Worm (Caenorhabditis elegans) whole organism, midembryonic: ENCODE measurements around the gene H10E21.1.

ENCODE experiments used
- T22C8.4 ChIP-seq: fragments of 200-800 bp; sonication (Bioruptor generic); IDR thresholded peaks from 2 replicates; pipeline ENCODE4 v1.3.6; 2022; ENCODE audit warnings: missing genetic modification characterization, missing compliant biosample characterization
- cog-1 ChIP-seq: sonication (generic microtip); optimal IDR thresholded peaks from 2 replicates; lab custom pipeline; 2016; ENCODE audit warnings: missing genetic modification characterization, missing compliant biosample characterization
- flt-1 ChIP-seq: fragments of 200-800 bp; sonication (Bioruptor generic); IDR thresholded peaks from 2 replicates; pipeline ENCODE4 v1.3.6; 2022; ENCODE audit warnings: missing genetic modification characterization, missing compliant biosample characterization
- klf-2 ChIP-seq: fragments of 200-800 bp; sonication (Bioruptor generic); conservative IDR thresholded peaks from 2 replicates; pipeline ENCODE4 v1.3.6; 2022; ENCODE audit warnings: missing genetic modification reagents, missing genetic modification characterization, missing compliant biosample characterization
- med-1 ChIP-seq: sonication (generic microtip); optimal IDR thresholded peaks from 2 replicates; lab custom pipeline; 2017; ENCODE audit warnings: missing genetic modification characterization, mild to moderate bottlenecking, missing compliant biosample characterization, antibody characterized with exemption, missing genetic modification reagents; ENCODE audit not compliant: insufficient read depth
- ref-1 ChIP-seq: fragments of 200-800 bp; sonication (Bioruptor generic); conservative IDR thresholded peaks from 2 replicates; pipeline ENCODE4 v1.3.6; 2022; ENCODE audit warnings: missing genetic modification reagents, missing genetic modification characterization, missing compliant biosample characterization
- tab-1 ChIP-seq: fragments of 200-800 bp; sonication (Bioruptor generic); IDR thresholded peaks from 2 replicates; pipeline ENCODE4 v1.3.6; 2022; ENCODE audit warnings: missing genetic modification characterization, missing compliant biosample characterization
- ztf-23 ChIP-seq: fragments of 200-800 bp; sonication (Bioruptor generic); IDR thresholded peaks from 2 replicates; pipeline ENCODE4 v1.3.6; 2022; ENCODE audit warnings: missing genetic modification reagents, missing genetic modification characterization, missing compliant biosample characterization
- ztf-29 ChIP-seq: fragments of 200-800 bp; sonication (Bioruptor generic); IDR thresholded peaks from 2 replicates; pipeline ENCODE4 v1.3.6; 2022; ENCODE audit warnings: missing genetic modification reagents, missing genetic modification characterization, missing compliant biosample characterization

Gene H10E21.1

DNA sequence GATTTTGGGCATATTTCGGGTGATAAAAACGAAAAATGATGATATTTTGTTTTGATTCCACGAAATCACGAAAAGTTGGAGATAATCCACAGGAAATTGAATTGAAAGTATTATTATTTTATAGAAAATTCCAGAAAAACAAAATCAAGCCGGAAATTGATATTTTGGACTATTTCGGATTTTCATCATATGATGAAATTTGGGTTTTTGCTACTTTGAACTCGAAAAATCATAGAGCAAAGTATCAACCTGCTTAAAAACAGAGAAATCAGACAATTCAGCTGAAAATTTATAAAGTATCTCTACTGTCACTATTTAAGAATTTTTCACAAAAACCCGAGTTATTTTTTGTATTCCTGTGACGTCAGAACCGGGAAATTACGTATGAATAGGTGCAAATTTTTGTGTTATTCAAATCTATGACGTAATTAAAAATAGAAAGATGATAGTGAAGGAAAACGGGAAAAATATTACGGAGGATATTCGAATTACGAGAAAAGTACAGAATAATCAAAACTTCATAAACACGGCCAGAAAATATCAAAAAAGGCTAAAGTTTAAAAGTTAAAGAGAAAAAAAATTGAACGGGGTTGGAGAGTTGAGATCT, 11.9 kb downstream of the H10E21.1 start:
- TF ChIP-seq ref-1 (GFP tag; lab: Robert Waterston, UW) (no peak), cog-1 (tag; lab: Kevin White, UChicago) (no peak), T22C8.4 (GFP tag; lab: Robert Waterston, UW) (no peak), ztf-29 (GFP tag; lab: Robert Waterston, UW) (no peak), flt-1 (GFP tag; lab: Robert Waterston, UW) (no peak), tab-1 (GFP tag; lab: Robert Waterston, UW) (no peak)

DNA sequence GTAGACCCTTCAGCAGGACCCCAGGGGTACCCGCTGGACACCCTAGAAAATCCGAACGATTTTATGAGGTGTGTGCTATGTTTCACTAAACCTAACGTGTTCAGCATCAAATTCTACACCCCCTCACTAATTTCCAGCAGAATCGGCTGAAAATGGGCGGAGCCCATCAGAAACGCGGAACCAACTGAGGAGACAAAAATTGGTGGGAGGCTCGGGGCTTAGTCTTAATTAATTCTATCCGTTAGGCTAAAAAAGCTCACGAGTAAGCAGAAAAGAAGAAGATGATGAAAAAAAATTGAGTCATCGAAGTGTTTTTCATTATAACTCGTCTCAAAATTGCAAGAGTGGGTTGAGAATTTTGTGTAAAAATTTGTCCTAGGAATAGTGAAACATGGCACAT, 13.3 kb downstream of the H10E21.1 start:
- TF ChIP-seq ztf-23 (no peak), T22C8.4 (GFP tag; lab: Robert Waterston, UW) (no peak), klf-2 (GFP tag; lab: Robert Waterston, UW) (no peak), ref-1 (GFP tag; lab: Robert Waterston, UW) (no peak), ztf-29 (GFP tag; lab: Robert Waterston, UW) (no peak), flt-1 (GFP tag; lab: Robert Waterston, UW) (no peak), tab-1 (GFP tag; lab: Robert Waterston, UW) (no peak), med-1 (no peak), cog-1 (tag; lab: Kevin White, UChicago) (no peak)

DNA sequence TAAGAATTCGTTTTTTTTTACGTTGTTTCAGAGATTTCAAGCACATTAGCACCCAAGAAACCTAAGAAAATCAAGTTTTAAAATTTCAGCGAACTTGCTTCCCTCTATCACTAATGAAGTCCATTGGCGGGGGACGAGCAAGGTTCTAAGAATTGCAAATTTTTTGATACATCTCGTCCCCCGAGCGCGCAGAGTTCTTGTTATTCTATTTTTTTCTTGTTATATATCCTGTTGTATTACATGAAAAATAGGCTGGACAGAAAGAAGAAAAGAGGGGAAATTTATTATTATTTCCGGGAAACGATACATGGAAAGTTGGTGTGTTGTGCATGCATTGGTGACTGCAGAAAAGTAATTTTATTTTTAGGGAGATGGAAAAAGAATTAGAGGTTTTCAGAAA, 14.1 kb downstream of the H10E21.1 start:
- TF ChIP-seq ref-1 (GFP tag; lab: Robert Waterston, UW): no peak
- no peak for TF ChIP-seq flt-1 (GFP tag; lab: Robert Waterston, UW)
- no peak for TF ChIP-seq tab-1 (GFP tag; lab: Robert Waterston, UW)

DNA sequence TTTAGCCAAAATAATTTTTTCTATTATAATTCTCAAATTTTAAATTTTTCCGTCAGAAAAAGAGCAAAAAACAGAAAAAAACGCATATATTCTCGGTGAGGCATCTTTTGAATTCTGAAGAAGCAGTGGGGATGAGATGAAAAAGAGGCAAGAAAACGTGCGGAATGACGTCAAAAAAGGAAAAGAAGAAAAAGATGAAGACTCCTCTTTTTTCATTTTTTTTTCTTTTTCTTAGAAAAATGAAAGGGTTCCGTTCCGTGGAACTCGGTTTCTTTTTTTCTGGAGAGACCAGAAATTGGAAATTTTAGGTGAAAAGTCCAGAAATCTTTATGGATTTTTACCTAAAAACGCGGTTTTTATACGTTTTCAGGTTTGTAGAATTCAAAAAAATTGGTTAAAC, 14.8 kb downstream of the H10E21.1 start:
- TF ChIP-seq med-1 (no peak), ztf-29 (GFP tag; lab: Robert Waterston, UW) (no peak), T22C8.4 (GFP tag; lab: Robert Waterston, UW) (no peak)

DNA sequence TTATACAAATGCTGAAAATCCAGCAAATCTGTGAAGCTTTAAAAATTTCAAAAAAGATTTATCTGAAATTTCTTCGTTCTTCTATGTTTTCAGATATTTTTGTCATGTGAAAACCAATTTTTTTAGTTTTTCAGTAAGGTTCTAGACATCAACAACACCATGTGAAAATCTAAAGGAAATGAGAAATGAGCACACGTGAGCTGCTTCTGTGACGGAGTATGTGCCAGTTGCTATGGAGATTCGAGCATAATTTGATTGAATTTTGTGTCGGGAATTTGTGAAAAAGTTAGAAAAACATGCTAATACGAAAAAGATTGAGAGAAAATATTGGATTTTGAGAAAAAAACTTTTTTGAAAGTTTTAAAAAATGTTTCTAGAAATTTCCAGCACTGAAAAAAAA, 16.0 kb downstream of the H10E21.1 start:
- no peak for TF ChIP-seq tab-1 (GFP tag; lab: Robert Waterston, UW)
- no peak for TF ChIP-seq klf-2 (GFP tag; lab: Robert Waterston, UW)
- TF ChIP-seq flt-1 (GFP tag; lab: Robert Waterston, UW): no peak
- TF ChIP-seq ztf-23: no peak
- TF ChIP-seq ref-1 (GFP tag; lab: Robert Waterston, UW): no peak
- TF ChIP-seq T22C8.4 (GFP tag; lab: Robert Waterston, UW): no peak
- TF ChIP-seq cog-1 (tag; lab: Kevin White, UChicago): no peak
- TF ChIP-seq ztf-29 (GFP tag; lab: Robert Waterston, UW): no peak
- no peak for TF ChIP-seq med-1

DNA sequence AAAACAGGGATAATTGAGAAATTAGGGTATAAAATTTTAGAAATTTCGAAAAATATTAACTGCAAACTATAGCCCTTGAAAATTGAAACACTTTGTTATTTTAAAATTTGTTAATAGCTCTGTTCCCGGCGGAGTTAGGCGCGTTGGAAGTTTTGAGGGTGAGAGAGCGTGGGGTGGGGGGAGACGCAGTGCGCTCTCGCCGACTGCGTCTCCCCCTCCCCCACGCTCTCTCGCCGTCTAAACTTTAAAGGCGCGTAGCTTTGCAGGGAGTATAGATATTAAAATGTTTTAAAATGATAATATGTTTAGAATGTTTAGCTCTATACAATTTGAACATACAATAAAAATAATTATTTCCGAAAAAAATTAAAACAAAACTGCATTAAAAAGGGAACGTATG, 17.7 kb downstream of the H10E21.1 start:
- no peak for TF ChIP-seq klf-2 (GFP tag; lab: Robert Waterston, UW)
- TF ChIP-seq T22C8.4 (GFP tag; lab: Robert Waterston, UW): no peak
- TF ChIP-seq med-1: no peak
- no peak for TF ChIP-seq cog-1 (tag; lab: Kevin White, UChicago)
- no peak for TF ChIP-seq tab-1 (GFP tag; lab: Robert Waterston, UW)
- no peak for TF ChIP-seq ztf-23
- no peak for TF ChIP-seq ref-1 (GFP tag; lab: Robert Waterston, UW)
- TF ChIP-seq flt-1 (GFP tag; lab: Robert Waterston, UW): no peak
- no peak for TF ChIP-seq ztf-29 (GFP tag; lab: Robert Waterston, UW)

DNA sequence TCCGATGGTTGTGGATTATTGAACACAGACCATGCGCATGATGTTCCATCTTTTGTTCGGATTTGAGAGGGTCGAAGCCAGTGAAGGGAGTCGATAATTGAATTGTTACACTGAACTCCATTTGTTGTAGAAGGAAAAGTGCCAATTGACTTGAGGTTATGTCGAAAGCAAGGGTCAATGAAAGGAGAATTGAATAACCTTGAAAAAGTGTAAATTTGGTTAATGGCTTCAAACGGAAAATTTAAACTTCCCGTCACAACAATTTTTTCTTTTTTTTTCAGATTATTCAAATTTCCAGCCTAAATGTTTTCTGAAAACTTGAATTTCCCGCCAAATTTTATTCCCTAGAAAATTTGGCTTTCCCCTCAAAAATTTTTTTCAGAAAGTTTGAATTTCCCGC, 22.5 kb downstream of the H10E21.1 start, which contains the start of gene clp-10:
Gene clp-10, minus strand, starts transcription at position 101 of the 400 bp plus-strand sequence.
- no peak for TF ChIP-seq med-1
- TF ChIP-seq T22C8.4 (GFP tag; lab: Robert Waterston, UW): no peak
- TF ChIP-seq cog-1 (tag; lab: Kevin White, UChicago): no peak
- TF ChIP-seq flt-1 (GFP tag; lab: Robert Waterston, UW): no peak
- TF ChIP-seq klf-2 (GFP tag; lab: Robert Waterston, UW): no peak
- TF ChIP-seq ref-1 (GFP tag; lab: Robert Waterston, UW): no peak
- no peak for TF ChIP-seq ztf-29 (GFP tag; lab: Robert Waterston, UW)
- TF ChIP-seq tab-1 (GFP tag; lab: Robert Waterston, UW): no peak

DNA sequence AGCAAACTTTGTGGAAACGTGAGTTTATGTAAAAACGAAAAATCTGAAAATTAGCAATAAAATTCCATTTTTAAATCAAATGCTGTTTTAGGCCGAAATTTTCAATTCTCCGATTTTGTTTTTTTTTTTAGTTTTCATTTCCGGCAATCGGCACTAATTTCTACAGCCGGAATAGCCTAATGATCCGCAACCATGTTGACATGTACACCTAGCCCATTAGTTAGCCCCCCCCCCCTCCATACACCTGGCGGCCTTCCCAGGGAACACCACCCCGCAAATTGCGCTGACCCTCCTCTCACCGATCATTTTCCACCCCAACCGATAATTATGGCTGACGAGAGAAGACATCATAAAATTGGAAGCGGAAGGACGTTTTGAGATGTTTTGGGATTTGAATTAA, 23.9 kb downstream of the H10E21.1 start:
- TF ChIP-seq ref-1 (GFP tag; lab: Robert Waterston, UW) (no peak), ztf-29 (GFP tag; lab: Robert Waterston, UW) (no peak), cog-1 (tag; lab: Kevin White, UChicago) (no peak), ztf-23 (no peak), klf-2 (GFP tag; lab: Robert Waterston, UW) (no peak), med-1 (no peak), T22C8.4 (GFP tag; lab: Robert Waterston, UW) (no peak), flt-1 (GFP tag; lab: Robert Waterston, UW) (no peak), tab-1 (GFP tag; lab: Robert Waterston, UW) (no peak)

DNA sequence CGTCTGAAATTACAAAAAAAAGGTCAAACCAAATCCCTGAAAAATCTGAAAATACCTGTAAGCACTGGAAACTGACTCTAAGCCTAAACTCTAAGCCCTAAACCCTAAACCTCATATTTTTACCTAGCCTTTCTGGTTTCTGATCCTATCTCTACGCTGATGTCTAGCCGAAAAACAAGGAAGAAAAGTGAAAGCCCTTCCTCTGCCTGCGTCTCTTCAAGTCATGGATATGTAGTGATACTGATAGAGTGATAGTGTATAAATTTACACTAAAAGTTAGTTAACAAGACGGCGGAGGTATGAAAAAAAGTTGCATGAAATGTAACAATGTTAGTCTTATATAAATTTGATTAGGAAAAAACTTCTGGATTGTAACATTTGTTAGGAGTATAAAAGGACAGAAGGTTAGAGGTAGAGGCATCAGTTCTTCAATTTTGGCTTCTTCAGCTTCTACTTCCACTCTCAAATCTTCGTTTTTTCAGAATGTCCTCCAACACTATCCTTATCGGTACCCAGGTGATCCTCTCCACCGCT, 25.1 kb downstream of the H10E21.1 start, which contains the start of gene col-88:
Gene col-88, plus strand, starts transcription at position 484 of the 534 bp plus-strand sequence.
- TF ChIP-seq flt-1 (GFP tag; lab: Robert Waterston, UW) (no peak), med-1 (no peak), ztf-29 (GFP tag; lab: Robert Waterston, UW) (no peak), ref-1 (GFP tag; lab: Robert Waterston, UW) (no peak), cog-1 (tag; lab: Kevin White, UChicago) (no peak), ztf-23 (no peak), tab-1 (GFP tag; lab: Robert Waterston, UW) (no peak), klf-2 (GFP tag; lab: Robert Waterston, UW) (no peak), T22C8.4 (GFP tag; lab: Robert Waterston, UW) (no peak)

DNA sequence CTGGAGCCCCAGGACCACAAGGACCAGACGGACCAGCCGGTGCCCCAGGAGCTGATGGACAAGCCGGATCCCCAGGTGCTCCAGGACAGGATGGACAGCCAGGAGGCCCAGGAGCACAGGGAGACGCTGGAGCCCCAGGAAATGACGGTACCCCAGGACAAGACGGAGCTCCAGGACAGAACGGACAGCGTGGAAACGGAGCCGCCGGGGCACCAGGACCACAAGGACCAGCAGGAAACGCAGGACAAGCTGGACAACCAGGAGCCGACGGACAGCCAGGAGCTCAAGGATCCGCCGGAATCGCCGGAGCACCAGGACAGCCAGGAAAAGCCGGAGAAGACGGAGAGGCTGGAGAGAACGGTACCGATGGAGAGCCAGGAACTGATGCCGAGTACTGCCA, 25.9 kb downstream of the H10E21.1 start:
- TF ChIP-seq flt-1 (GFP tag; lab: Robert Waterston, UW): no peak
- no peak for TF ChIP-seq klf-2 (GFP tag; lab: Robert Waterston, UW)
- no peak for TF ChIP-seq med-1
- no peak for TF ChIP-seq ref-1 (GFP tag; lab: Robert Waterston, UW)
- TF ChIP-seq T22C8.4 (GFP tag; lab: Robert Waterston, UW): no peak
- TF ChIP-seq ztf-23: no peak
- no peak for TF ChIP-seq cog-1 (tag; lab: Kevin White, UChicago)
- TF ChIP-seq tab-1 (GFP tag; lab: Robert Waterston, UW): no peak
- TF ChIP-seq ztf-29 (GFP tag; lab: Robert Waterston, UW): no peak
